Worm (Caenorhabditis elegans): ENCODE results near the gene zig-3.

DNA sequence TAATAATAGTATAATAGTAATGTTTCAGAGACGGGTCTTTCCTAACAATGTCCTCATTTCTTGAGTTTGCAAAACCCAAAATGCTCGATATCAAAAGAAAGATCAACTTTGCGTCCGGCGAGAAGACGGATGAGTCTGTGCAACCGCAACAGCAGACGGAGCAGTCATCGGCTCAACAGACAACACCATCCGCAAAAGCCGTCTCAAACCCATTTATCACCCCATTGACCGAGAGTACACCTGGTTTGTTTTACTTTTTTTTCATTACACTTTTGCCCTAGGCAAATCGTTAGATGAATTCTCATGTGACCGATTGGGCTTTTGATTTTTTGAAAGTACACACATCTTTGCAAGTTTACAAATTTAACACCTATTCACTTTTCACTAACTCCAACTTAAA, 23.8 kb downstream of the zig-3 start, which contains the start of gene dct-1:
- no peak for TF ChIP-seq ama-1 (optimal IDR thresholded peaks at IDR 0.05)
- no peak for TF ChIP-seq ama-1 (GFP tag; optimal IDR thresholded peaks at IDR 0.05)
- no peak for TF ChIP-seq die-1 (tag; optimal IDR thresholded peaks at IDR 0.05)
- TF ChIP-seq dox-1 (GFP tag; IDR thresholded peaks at IDR 0.05): no peak

Data from whole organism, young adult.